Fruit fly (Drosophila melanogaster): ENCODE data around the gene CG17328.

dm6 chr2L:16323544-16323943 lies 23.8 kb downstream of the CG17328 start:
- no peak for TF ChIP-seq h (optimal IDR thresholded peaks at IDR 0.05)
- TF ChIP-seq Sin3A (optimal IDR thresholded peaks at IDR 0.05): no peak
- TF ChIP-seq ttk (optimal IDR thresholded peaks at IDR 0.05): no peak
- TF ChIP-seq psq (optimal IDR thresholded peaks at IDR 0.05): no peak

All from Kc167 (cell line).